Worm (Caenorhabditis elegans) whole organism, young adult: Measurements from ENCODE around the gene C04G2.10.

ENCODE experiments used
- B0035.1 ChIP-seq: sonication (generic microtip); optimal IDR thresholded peaks from 2 replicates; lab custom pipeline; 2016; ENCODE audit warnings: missing genetic modification characterization, mild to moderate bottlenecking, missing compliant biosample characterization, missing genotype, missing genetic modification reagents
- F33H1.4 ChIP-seq: fragments of 200-800 bp; sonication (Bioruptor generic); IDR thresholded peaks from 2 replicates; pipeline ENCODE4 v1.3.6; 2022; ENCODE audit warnings: missing genetic modification reagents, missing genetic modification characterization, missing compliant biosample characterization
- F39B2.1 ChIP-seq: fragments of 200-800 bp; sonication (Bioruptor generic); IDR thresholded peaks from 2 replicates; pipeline ENCODE4 v1.3.6; 2022; ENCODE audit warnings: missing genetic modification reagents, missing genetic modification characterization, missing compliant biosample characterization
- F57A8.1 ChIP-seq: fragments of 200-800 bp; sonication (Bioruptor generic); optimal IDR thresholded peaks from 2 replicates; lab custom pipeline; 2018; ENCODE audit warnings: mild to moderate bottlenecking, missing genetic modification characterization, moderate library complexity, missing compliant biosample characterization
- T26A5.8 ChIP-seq: sonication (generic microtip); optimal IDR thresholded peaks from 2 replicates; lab custom pipeline; 2016; ENCODE audit warnings: missing genetic modification characterization, missing compliant biosample characterization
- Y53G8AR.9 ChIP-seq: fragments of 200-800 bp; sonication (Bioruptor generic); conservative IDR thresholded peaks from 2 replicates; pipeline ENCODE4 v1.3.6; 2022; ENCODE audit warnings: missing genetic modification reagents, missing genetic modification characterization, missing compliant biosample characterization
- ZK185.1 ChIP-seq: sonication (generic microtip); optimal IDR thresholded peaks from 2 replicates; lab custom pipeline; 2016; ENCODE audit warnings: mild to moderate bottlenecking, missing genetic modification characterization, missing compliant biosample characterization; ENCODE audit not compliant: poor library complexity, severe bottlenecking
- attf-3 ChIP-seq: fragments of 200-800 bp; sonication (Bioruptor generic); conservative IDR thresholded peaks from 2 replicates; pipeline ENCODE4 v1.3.6; 2022; ENCODE audit warnings: missing genetic modification reagents, missing genetic modification characterization, missing compliant biosample characterization
- cebp-1 ChIP-seq, 2 experiments: fragments of 200-800 bp in 1 of 2; sonication (Bioruptor generic) in 1 of 2; sonication (generic microtip) in 1 of 2; IDR thresholded peaks in 1 of 2; optimal IDR thresholded peaks in 1 of 2; 2 replicates each; pipeline versions ENCODE4 v1.3.6 to Lab custom; 2017 to 2022; ENCODE audit warnings: missing compliant biosample characterization in 2 of 2, missing genetic modification characterization in 2 of 2, mild to moderate bottlenecking in 1 of 2, missing genetic modification reagents in 1 of 2, moderate library complexity in 1 of 2
- cebp-2 ChIP-seq: fragments of 200-800 bp; sonication (Bioruptor generic); IDR thresholded peaks from 2 replicates; pipeline ENCODE4 v1.3.6; 2022; ENCODE audit warnings: missing genetic modification characterization, missing compliant biosample characterization
- dpff-1 ChIP-seq: sonication (generic microtip); optimal IDR thresholded peaks from 2 replicates; lab custom pipeline; 2017; ENCODE audit warnings: mild to moderate bottlenecking, missing genetic modification characterization, missing compliant biosample characterization
- egl-44 ChIP-seq: fragments of 200-800 bp; sonication (Bioruptor generic); IDR thresholded peaks from 2 replicates; pipeline ENCODE4 v1.3.6; 2022; ENCODE audit warnings: missing genetic modification reagents, missing genetic modification characterization, missing compliant biosample characterization
- egrh-3 ChIP-seq: fragments of 200-800 bp; sonication (Bioruptor generic); IDR thresholded peaks from 2 replicates; pipeline ENCODE4 v1.3.6; 2022; ENCODE audit warnings: missing genetic modification reagents, missing genetic modification characterization, missing compliant biosample characterization
- ekl-4 ChIP-seq: fragments of 200-800 bp; sonication (Bioruptor generic); IDR thresholded peaks from 2 replicates; pipeline ENCODE4 v1.3.6; 2022; ENCODE audit warnings: missing genetic modification reagents, missing genetic modification characterization, missing compliant biosample characterization
- hlh-26 ChIP-seq: fragments of 200-800 bp; sonication (Bioruptor generic); conservative IDR thresholded peaks from 2 replicates; pipeline ENCODE4 v1.3.6; 2022; ENCODE audit warnings: missing genetic modification reagents, missing genetic modification characterization, missing compliant biosample characterization
- hmg-1.2 ChIP-seq: fragments of 200-800 bp; sonication (Bioruptor generic); IDR thresholded peaks from 2 replicates; pipeline ENCODE4 v1.3.6; 2022; ENCODE audit warnings: missing genetic modification reagents, missing genetic modification characterization, missing compliant biosample characterization
- hsf-1 ChIP-seq: fragments of 200-800 bp; sonication (Bioruptor generic); IDR thresholded peaks from 2 replicates; pipeline ENCODE4 v1.3.6; 2022; ENCODE audit warnings: missing genetic modification reagents, missing genetic modification characterization, missing compliant biosample characterization
- lin-26 ChIP-seq: fragments of 200-800 bp; sonication (Bioruptor generic); IDR thresholded peaks from 2 replicates; pipeline ENCODE4 v1.3.6; 2022; ENCODE audit warnings: missing genetic modification reagents, missing genetic modification characterization, missing compliant biosample characterization
- madf-10 ChIP-seq: sonication (generic microtip); optimal IDR thresholded peaks from 2 replicates; lab custom pipeline; 2016; ENCODE audit warnings: mild to moderate bottlenecking, missing genetic modification characterization, missing compliant biosample characterization
- nfya-2 ChIP-seq: fragments of 200-800 bp; sonication (Bioruptor generic); IDR thresholded peaks from 2 replicates; pipeline ENCODE4 v1.3.6; 2022; ENCODE audit warnings: missing genetic modification reagents, missing genetic modification characterization, missing compliant biosample characterization
- rec-8 ChIP-seq, 2 experiments: sonication (generic microtip); optimal IDR thresholded peaks; 2 replicates each; lab custom pipeline; 2016; ENCODE audit warnings: mild to moderate bottlenecking in 2 of 2, missing genetic modification characterization in 2 of 2, missing genetic modification reagents in 2 of 2, missing genotype in 2 of 2, missing biosample characterization in 1 of 2, missing compliant biosample characterization in 1 of 2, moderate library complexity in 1 of 2
- rpc-1 ChIP-seq, 2 experiments: fragments of 150-350 bp in 1 of 2; sonication (generic microtip) in 1 of 2; optimal IDR thresholded peaks; 2 replicates each; lab custom pipeline; 2014 to 2018; ENCODE audit warnings: missing biosample characterization in 1 of 2, missing genetic modification characterization in 1 of 2, missing genetic modification reagents in 1 of 2, missing genotype in 1 of 2
- snpc-1.3 ChIP-seq: sonication (generic microtip); optimal IDR thresholded peaks from 2 replicates; lab custom pipeline; 2017; ENCODE audit warnings: missing genetic modification characterization, mild to moderate bottlenecking, missing compliant biosample characterization, antibody characterized with exemption, moderate library complexity, missing genotype, missing genetic modification reagents; ENCODE audit not compliant: insufficient read depth
- snpc-3.4 ChIP-seq: sonication (generic microtip); optimal IDR thresholded peaks from 2 replicates; lab custom pipeline; 2017; ENCODE audit warnings: missing genetic modification characterization, mild to moderate bottlenecking, missing compliant biosample characterization, antibody characterized with exemption, moderate library complexity, missing genotype, missing genetic modification reagents
- sptf-2 ChIP-seq: fragments of 200-800 bp; sonication (Bioruptor generic); optimal IDR thresholded peaks from 2 replicates; lab custom pipeline; 2018; ENCODE audit warnings: mild to moderate bottlenecking, missing genetic modification characterization, missing compliant biosample characterization
- tlf-1 ChIP-seq: fragments of 200-800 bp; sonication (Bioruptor generic); optimal IDR thresholded peaks from 2 replicates; lab custom pipeline; 2018; ENCODE audit warnings: mild to moderate bottlenecking, missing genetic modification characterization, missing compliant biosample characterization
- zfh-2 ChIP-seq: fragments of 200-800 bp; sonication (Bioruptor generic); conservative IDR thresholded peaks from 2 replicates; pipeline ENCODE4 v1.3.6; 2022; ENCODE audit warnings: missing genetic modification reagents, missing genetic modification characterization, missing compliant biosample characterization
- zim-3 ChIP-seq: sonication (generic microtip); optimal IDR thresholded peaks from 2 replicates; lab custom pipeline; 2017; ENCODE audit warnings: mild to moderate bottlenecking, missing genetic modification characterization, moderate library complexity, missing compliant biosample characterization
- ztf-25 ChIP-seq: fragments of 200-800 bp; sonication (Bioruptor generic); IDR thresholded peaks from 2 replicates; pipeline ENCODE4 v1.3.6; 2022; ENCODE audit warnings: missing genetic modification reagents, missing genetic modification characterization, missing compliant biosample characterization

The C04G2.10 gene

DNA sequence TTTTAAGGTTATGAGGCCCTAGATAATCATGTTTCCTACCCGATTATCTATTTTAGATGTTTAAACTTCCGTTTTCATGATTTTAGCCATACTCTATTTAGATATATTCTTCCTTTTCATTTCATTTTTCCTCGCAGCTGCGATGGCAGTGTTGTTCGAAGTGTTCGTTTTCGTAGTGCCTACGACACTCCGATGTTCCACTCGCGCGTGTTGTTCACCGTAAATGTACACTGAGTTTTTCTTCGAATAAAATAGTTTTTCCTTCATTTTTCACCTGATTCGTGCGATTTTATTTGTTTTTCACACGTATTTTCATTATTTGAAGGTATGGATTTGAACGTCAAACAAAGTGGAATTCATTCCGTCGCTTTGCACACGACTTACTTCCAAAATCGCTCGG is 18.4 kb upstream of the C04G2.10 start, which contains the start of gene dis-3:
dis-3 (plus strand) TSS at position 322 of the 400 bp plus-strand sequence.
- peak; percentile 88 for TF ChIP-seq attf-3 (GFP tag; lab: Robert Waterston, UW)
- TF ChIP-seq F39B2.1, result no peak

DNA sequence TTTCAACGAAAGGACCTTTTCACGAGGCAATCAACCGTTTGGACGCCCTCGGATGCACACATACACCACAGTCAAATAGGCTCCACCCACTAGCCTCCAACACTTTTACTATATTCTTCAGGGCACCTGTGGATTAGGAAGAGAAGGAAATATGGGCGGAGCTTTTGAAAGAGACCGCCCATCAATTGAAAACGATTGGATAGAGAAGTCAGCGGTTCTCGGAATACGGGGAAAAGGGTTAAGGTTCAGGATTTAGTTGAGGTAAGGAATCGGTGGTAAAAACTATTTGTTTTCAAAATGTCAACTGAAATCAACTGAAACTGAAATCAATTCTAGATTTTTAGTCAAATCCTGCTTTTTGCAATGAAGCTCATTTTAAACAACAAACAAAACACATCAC is 4.8 kb upstream of the C04G2.10 start, which contains the start of gene egl-38:
egl-38 (minus strand) TSS at position 101 of the 400 bp plus-strand sequence.
- no peak for TF ChIP-seq F57A8.1 (GFP tag; lab: Kevin White, UChicago)
- no peak for TF ChIP-seq T26A5.8 (tag; lab: Kevin White, UChicago)
- TF ChIP-seq rec-8 (tag; optimal IDR thresholded peaks at IDR 0.05; lab: Kevin White, UChicago), result no peak
- TF ChIP-seq tlf-1 (GFP tag; lab: Kevin White, UChicago), result no peak
- TF ChIP-seq sptf-2 (GFP tag; lab: Kevin White, UChicago), result no peak
- TF ChIP-seq rpc-1 (optimal IDR thresholded peaks at IDR 0.05; lab: Kevin White, UChicago), result no peak
- no peak for TF ChIP-seq rpc-1 (tag; optimal IDR thresholded peaks at IDR 0.05; lab: Kevin White, UChicago)
- TF ChIP-seq hmg-1.2 (GFP tag; lab: Robert Waterston, UW), result no peak
- no peak for TF ChIP-seq nfya-2
- TF ChIP-seq hlh-26 (GFP tag; lab: Robert Waterston, UW), result no peak
- TF ChIP-seq B0035.1 (tag; lab: Kevin White, UChicago), result no peak
- TF ChIP-seq snpc-1.3 (tag; lab: Kevin White, UChicago), result no peak
- TF ChIP-seq egl-44 (GFP tag; lab: Robert Waterston, UW), result no peak
- TF ChIP-seq zim-3 (tag; lab: Kevin White, UChicago), result no peak
- TF ChIP-seq cebp-2 (GFP tag; lab: Robert Waterston, UW), result no peak
- no peak for TF ChIP-seq ztf-25 (GFP tag; lab: Robert Waterston, UW)
- TF ChIP-seq cebp-1 (GFP tag; IDR thresholded peaks at IDR 0.05; lab: Robert Waterston, UW), result no peak
- no peak for TF ChIP-seq cebp-1 (tag; optimal IDR thresholded peaks at IDR 0.05; lab: Kevin White, UChicago)
- no peak for TF ChIP-seq lin-26 (GFP tag; lab: Robert Waterston, UW)

DNA sequence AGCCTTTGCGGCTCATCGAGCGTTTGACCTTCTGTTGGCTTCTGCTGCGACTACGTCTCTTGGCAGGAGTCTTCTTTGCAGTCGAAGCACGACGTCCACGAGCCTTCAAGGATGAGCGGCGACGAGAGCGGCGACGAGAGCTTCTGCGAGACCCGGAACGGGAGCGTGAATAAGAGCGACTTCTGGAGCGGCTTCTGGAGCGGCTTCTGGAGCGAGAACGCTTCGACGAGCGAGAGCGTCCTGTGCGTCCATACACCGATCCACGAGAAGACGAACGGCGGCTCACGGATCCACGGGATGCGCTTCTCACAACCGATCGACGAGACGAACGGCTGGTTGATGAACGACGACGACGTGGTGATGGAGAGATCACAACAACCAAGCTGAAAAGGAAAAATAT is 4.4 kb upstream of the C04G2.10 start:
- TF ChIP-seq lin-26 (GFP tag; lab: Robert Waterston, UW) (no peak), hsf-1 (GFP tag; lab: Robert Waterston, UW) (no peak), zfh-2 (GFP tag; lab: Robert Waterston, UW) (peak; percentile 87), egrh-3 (GFP tag; lab: Robert Waterston, UW) (peak; percentile 82; the same call in 1 of the 2 replicates)

DNA sequence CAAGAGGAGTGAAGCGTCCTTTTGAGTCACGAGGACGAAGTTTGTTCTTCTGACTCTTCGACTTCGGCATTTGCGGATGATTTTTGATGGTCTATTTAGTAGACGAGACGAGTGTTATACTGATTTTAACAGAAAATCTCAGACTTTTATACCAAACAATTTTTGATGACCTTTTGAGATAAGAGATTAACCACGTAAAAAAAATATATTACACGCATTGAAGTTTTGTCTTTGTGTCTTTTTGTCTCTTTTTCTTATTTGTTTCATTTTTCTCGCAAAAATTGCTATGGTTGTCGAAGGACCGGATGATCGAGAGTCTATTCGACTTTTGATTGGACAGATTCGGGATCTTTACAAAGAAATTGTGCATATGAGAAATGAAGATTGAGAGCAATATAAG is 3.8 kb upstream of the C04G2.10 start, which contains the start of gene spch-1:
spch-1 (minus strand) TSS at position 101 of the 400 bp plus-strand sequence.
- no peak for TF ChIP-seq Y53G8AR.9
- no peak for TF ChIP-seq snpc-3.4 (tag; lab: Kevin White, UChicago)
- TF ChIP-seq egl-44 (GFP tag; lab: Robert Waterston, UW), result no peak
- no peak for TF ChIP-seq ekl-4 (GFP tag; lab: Robert Waterston, UW)

DNA sequence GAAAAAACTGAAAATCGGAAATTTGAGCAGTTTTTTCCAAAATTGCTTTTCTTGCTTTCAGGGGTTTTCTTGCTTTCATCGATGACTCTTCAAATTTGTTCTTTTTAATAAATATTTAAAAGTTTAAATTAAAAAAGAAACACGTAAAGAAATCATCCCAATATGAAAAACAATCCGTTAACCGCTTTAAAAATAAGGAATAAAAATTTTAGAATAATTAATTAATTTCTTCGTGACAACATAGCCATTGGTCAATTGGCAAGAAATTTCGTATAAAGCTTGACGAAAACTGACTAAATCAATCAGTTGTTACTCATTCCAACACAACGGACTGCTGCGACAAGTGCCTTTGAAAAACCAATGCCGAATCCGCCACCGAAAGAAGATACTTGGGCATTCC is 2.7 kb upstream of the C04G2.10 start, which contains the start of gene nsph-3.2:
nsph-3.2 (plus strand) TSS at position 301 of the 400 bp plus-strand sequence.
- TF ChIP-seq F33H1.4 (GFP tag; lab: Robert Waterston, UW), result no peak
- TF ChIP-seq nfya-2, result no peak
- no peak for TF ChIP-seq madf-10 (tag; lab: Kevin White, UChicago)
- no peak for TF ChIP-seq dpff-1 (tag; lab: Kevin White, UChicago)
- no peak for TF ChIP-seq ZK185.1 (tag; lab: Kevin White, UChicago)
